1 fruit fly cellular context compared by ENCODE assay signal in genomic region chr3L:8721145-8721544, dm6.
TF ChIP-seq lines count a peak whose summit lies in the region.

CG32022 (minus strand) TSS chr3L:8721272.
CG6511 (plus strand) TSS chr3L:8721324.

TF ChIP-seq in whole organism, embryonic, 481 proteins besides CTCF, POLR2A, EP300 and RAD21 (continued from another document and continues in another):
- TF ChIP-seq Awh (GFP tag; IDR thresholded peaks at IDR 0.05; lab: Robert Waterston, UW) (peak; percentile 90), Ptx1 (GFP tag; IDR thresholded peaks at IDR 0.05; lab: Robert Waterston, UW) (peak; percentile 98), CG31388 (GFP tag; optimal IDR thresholded peaks at IDR 0.05; lab: Kevin White, UChicago) (peak; percentile 89), CG7987 (GFP tag; optimal IDR thresholded peaks at IDR 0.05; lab: Kevin White, UChicago) (peak; percentile 88), twi (tag; optimal IDR thresholded peaks at IDR 0.05; lab: Kevin White, UChicago) (peak; percentile 96), stc (GFP tag; IDR thresholded peaks at IDR 0.05; lab: Robert Waterston, UW) (peak; percentile 90), sisA (GFP tag; IDR thresholded peaks at IDR 0.05; lab: Robert Waterston, UW) (peak; percentile 97), Six4 (GFP tag; optimal IDR thresholded peaks at IDR 0.05; lab: Kevin White, UChicago) (peak; percentile 92), nom (GFP tag; optimal IDR thresholded peaks at IDR 0.05; lab: Kevin White, UChicago) (peak; percentile 89), Adf1 (GFP tag; IDR thresholded peaks at IDR 0.05; lab: Robert Waterston, UW) (peak; percentile 81), luna (GFP tag; optimal IDR thresholded peaks at IDR 0.05; lab: Kevin White, UChicago) (peak; percentile 94), CG15269 (tag; optimal IDR thresholded peaks at IDR 0.05; lab: Kevin White, UChicago) (peak; percentile 97), tin (GFP tag; optimal IDR thresholded peaks at IDR 0.05; lab: Kevin White, UChicago) (peak; percentile 98), sd (tag; optimal IDR thresholded peaks at IDR 0.05; lab: Kevin White, UChicago) (peak; percentile 97), esg (GFP tag; conservative IDR thresholded peaks at IDR 0.05; lab: Robert Waterston, UW) (peak; percentile 96), Hr39 (optimal IDR thresholded peaks at IDR 0.05; lab: Kevin White, UChicago) (peak; percentile 55), CG1602 (GFP tag; optimal IDR thresholded peaks at IDR 0.05; lab: Kevin White, UChicago) (peak; percentile 97), CG10321 (GFP tag; IDR thresholded peaks at IDR 0.05; lab: Robert Waterston, UW) (peak; percentile 67; the same call in 1 of the 2 replicates), vnd (GFP tag; IDR thresholded peaks at IDR 0.05; lab: Robert Waterston, UW; ENCODE audit: partially characterized antibody) (no peak), CG9727 (GFP tag; optimal IDR thresholded peaks at IDR 0.05; lab: Kevin White, UChicago) (peak; percentile 97), usp (GFP tag; optimal IDR thresholded peaks at IDR 0.05; lab: Kevin White, UChicago) (no peak), zen (tag; optimal IDR thresholded peaks at IDR 0.05; lab: Kevin White, UChicago) (peak; percentile 97), Gug (GFP tag; IDR thresholded peaks at IDR 0.05; lab: Robert Waterston, UW) (peak; percentile 96), CG1233 (GFP tag; optimal IDR thresholded peaks at IDR 0.05; lab: Kevin White, UChicago) (peak; percentile 96), CG13123 (GFP tag; optimal IDR thresholded peaks at IDR 0.05; lab: Kevin White, UChicago) (peak; percentile 94), ato (GFP tag; IDR thresholded peaks at IDR 0.05; lab: Robert Waterston, UW; ENCODE audit: partially characterized antibody) (no peak), danr (GFP tag; IDR thresholded peaks at IDR 0.05; lab: Robert Waterston, UW) (peak; percentile 92), abd-A (tag; optimal IDR thresholded peaks at IDR 0.05; lab: Kevin White, UChicago) (no peak), zen2 (GFP tag; IDR thresholded peaks at IDR 0.05; lab: Robert Waterston, UW; ENCODE audit: partially characterized antibody) (no peak), Side (GFP tag; optimal IDR thresholded peaks at IDR 0.05; lab: Kevin White, UChicago) (peak; percentile 96), CG11695 (GFP tag; IDR thresholded peaks at IDR 0.05; lab: Robert Waterston, UW) (peak; percentile 92), CG8765 (GFP tag; IDR thresholded peaks at IDR 0.05; lab: Robert Waterston, UW) (peak; percentile 93), CG1529 (GFP tag; optimal IDR thresholded peaks at IDR 0.05; lab: Kevin White, UChicago) (peak; percentile 93), bowl (GFP tag; IDR thresholded peaks at IDR 0.05; lab: Robert Waterston, UW) (peak; percentile 80), Sry-δ (GFP tag; optimal IDR thresholded peaks at IDR 0.05; lab: Kevin White, UChicago) (peak; percentile 73), grn (GFP tag; optimal IDR thresholded peaks at IDR 0.05; lab: Kevin White, UChicago) (no peak), nerfin-1 (tag; optimal IDR thresholded peaks at IDR 0.05; lab: Kevin White, UChicago) (peak; percentile 96), kah (GFP tag; optimal IDR thresholded peaks at IDR 0.05; lab: Kevin White, UChicago) (peak; percentile 89), knrl (GFP tag; IDR thresholded peaks at IDR 0.05; lab: Robert Waterston, UW; ENCODE audit: partially characterized antibody) (no peak; the same call in 2 of the 3 replicates), Hey (tag; optimal IDR thresholded peaks at IDR 0.05; lab: Kevin White, UChicago) (peak; percentile 83), E2f2 (GFP tag; IDR thresholded peaks at IDR 0.05; lab: Robert Waterston, UW) (peak; percentile 78), CG8281 (tag; optimal IDR thresholded peaks at IDR 0.05; lab: Kevin White, UChicago) (peak; percentile 88), lov (optimal IDR thresholded peaks at IDR 0.05; lab: Kevin White, UChicago) (no peak), lov (GFP tag; IDR thresholded peaks at IDR 0.05; lab: Robert Waterston, UW) (peak; percentile 84; the same call in 2 of the 3 replicates), CG13775 (GFP tag; optimal IDR thresholded peaks at IDR 0.05; lab: Kevin White, UChicago) (peak; percentile 98), ap (GFP tag; IDR thresholded peaks at IDR 0.05; lab: Robert Waterston, UW) (peak; percentile 89), Abd-B (GFP tag; optimal IDR thresholded peaks at IDR 0.05; lab: Kevin White, UChicago) (peak; percentile 99), CG4360 (GFP tag; IDR thresholded peaks at IDR 0.05; lab: Robert Waterston, UW) (peak; percentile 55), Hmx (GFP tag; optimal IDR thresholded peaks at IDR 0.05; lab: Kevin White, UChicago) (peak; percentile 96), CG14014 (GFP tag; IDR thresholded peaks at IDR 0.05; lab: Robert Waterston, UW) (peak; percentile 95), emc (GFP tag; optimal IDR thresholded peaks at IDR 0.05; lab: Kevin White, UChicago) (peak; percentile 93), CG30403 (GFP tag; optimal IDR thresholded peaks at IDR 0.05; lab: Kevin White, UChicago) (peak; percentile 99), Atf-2 (GFP tag; optimal IDR thresholded peaks at IDR 0.05; lab: Kevin White, UChicago) (peak; percentile 97), CG17912 (GFP tag; optimal IDR thresholded peaks at IDR 0.05; lab: Kevin White, UChicago) (peak; percentile 86), inv (GFP tag; IDR thresholded peaks at IDR 0.05; lab: Robert Waterston, UW; ENCODE audit: partially characterized antibody) (no peak), Dbx (GFP tag; IDR thresholded peaks at IDR 0.05; lab: Robert Waterston, UW) (peak; percentile 97), CG10274 (GFP tag; optimal IDR thresholded peaks at IDR 0.05; lab: Kevin White, UChicago) (peak; percentile 99), Lpt (GFP tag; optimal IDR thresholded peaks at IDR 0.05; lab: Kevin White, UChicago) (no peak), zfh2 (GFP tag; optimal IDR thresholded peaks at IDR 0.05; lab: Kevin White, UChicago) (peak; percentile 99), vvl (GFP tag; IDR thresholded peaks at IDR 0.05; lab: Robert Waterston, UW) (peak; percentile 95), eve (GFP tag; optimal IDR thresholded peaks at IDR 0.05; lab: Kevin White, UChicago) (peak in 1 of 2 experiments; percentile 44), CG16813 (GFP tag; IDR thresholded peaks at IDR 0.05; lab: Robert Waterston, UW; ENCODE audit: partially characterized antibody) (no peak), jing (GFP tag; optimal IDR thresholded peaks at IDR 0.05; lab: Kevin White, UChicago) (peak; percentile 93), Lhr (GFP tag; optimal IDR thresholded peaks at IDR 0.05; lab: Kevin White, UChicago) (peak; percentile 86), CG12236 (GFP tag; optimal IDR thresholded peaks at IDR 0.05; lab: Kevin White, UChicago) (peak; percentile 94), CG17802 (tag; optimal IDR thresholded peaks at IDR 0.05; lab: Kevin White, UChicago) (peak; percentile 85), Ets65A (GFP tag; lab: Kevin White, UChicago) (peak; percentile 100), dimm (GFP tag; IDR thresholded peaks at IDR 0.05; lab: Robert Waterston, UW) (peak; percentile 90), oc (tag; optimal IDR thresholded peaks at IDR 0.05; lab: Kevin White, UChicago) (peak; percentile 90), CG31365 (tag; optimal IDR thresholded peaks at IDR 0.05; lab: Kevin White, UChicago) (peak; percentile 71), BtbVII (GFP tag; optimal IDR thresholded peaks at IDR 0.05; lab: Kevin White, UChicago) (peak; percentile 95), Kr (GFP tag; optimal IDR thresholded peaks at IDR 0.05; lab: Kevin White, UChicago) (no peak), CG4707 (GFP tag; optimal IDR thresholded peaks at IDR 0.05; lab: Kevin White, UChicago) (peak; percentile 60), CG3407 (GFP tag; optimal IDR thresholded peaks at IDR 0.05; lab: Kevin White, UChicago) (peak; percentile 92), Med (GFP tag; lab: Kevin White, UChicago) (peak; percentile 99), Asciz (GFP tag; optimal IDR thresholded peaks at IDR 0.05; lab: Kevin White, UChicago) (peak; percentile 88), Hr3 (GFP tag; optimal IDR thresholded peaks at IDR 0.05; lab: Kevin White, UChicago) (peak; percentile 99), Atf6 (GFP tag; IDR thresholded peaks at IDR 0.05; lab: Robert Waterston, UW) (peak; percentile 95), CG14710 (tag; optimal IDR thresholded peaks at IDR 0.05; lab: Kevin White, UChicago) (peak; percentile 96), NK7.1 (GFP tag; optimal IDR thresholded peaks at IDR 0.05; lab: Kevin White, UChicago) (peak; percentile 95), H2.0 (GFP tag; IDR thresholded peaks at IDR 0.05; lab: Robert Waterston, UW) (peak; percentile 94), CG6689 (GFP tag; IDR thresholded peaks at IDR 0.05; lab: Robert Waterston, UW) (peak; percentile 96), HLHmδ (GFP tag; optimal IDR thresholded peaks at IDR 0.05; lab: Kevin White, UChicago) (no peak), pan (optimal IDR thresholded peaks at IDR 0.05; lab: Kevin White, UChicago) (no peak), pan (GFP tag; optimal IDR thresholded peaks at IDR 0.05 in 1 of 2, IDR thresholded peaks at IDR 0.05 in 1 of 2) (peak in 1 of 2 experiments; percentile 94), PHDP (tag; optimal IDR thresholded peaks at IDR 0.05; lab: Kevin White, UChicago) (peak; percentile 96), CrebB (tag; optimal IDR thresholded peaks at IDR 0.05; lab: Kevin White, UChicago) (peak; percentile 94), CG8478 (optimal IDR thresholded peaks at IDR 0.05; lab: Kevin White, UChicago) (no peak), CG12942 (GFP tag; optimal IDR thresholded peaks at IDR 0.05; lab: Kevin White, UChicago) (peak; percentile 98), Xrp1 (GFP tag; IDR thresholded peaks at IDR 0.05; lab: Robert Waterston, UW) (peak; percentile 96), CG3838 (GFP tag; optimal IDR thresholded peaks at IDR 0.05; lab: Kevin White, UChicago) (peak; percentile 92), ssp (GFP tag; IDR thresholded peaks at IDR 0.05; lab: Robert Waterston, UW) (peak; percentile 91), z (GFP tag; IDR thresholded peaks at IDR 0.05; lab: Robert Waterston, UW) (peak; percentile 11; the same call in 1 of the 3 replicates), chn (GFP tag; optimal IDR thresholded peaks at IDR 0.05; lab: Kevin White, UChicago) (peak; percentile 98), CG6272 (GFP tag; IDR thresholded peaks at IDR 0.05; lab: Robert Waterston, UW) (peak; percentile 97), Mes4 (GFP tag; optimal IDR thresholded peaks at IDR 0.05; lab: Kevin White, UChicago) (peak; percentile 93), D19B (GFP tag; optimal IDR thresholded peaks at IDR 0.05; lab: Kevin White, UChicago) (peak; percentile 95), Sox102F (GFP tag; optimal IDR thresholded peaks at IDR 0.05; lab: Kevin White, UChicago) (peak; percentile 95), Dll (GFP tag; IDR thresholded peaks at IDR 0.05; lab: Robert Waterston, UW; ENCODE audit: partially characterized antibody) (no peak), CG12104 (GFP tag; optimal IDR thresholded peaks at IDR 0.05; lab: Kevin White, UChicago) (peak; percentile 95), CG7963 (GFP tag; IDR thresholded peaks at IDR 0.05; lab: Robert Waterston, UW; ENCODE audit: partially characterized antibody) (no peak), MBD-R2 (GFP tag; IDR thresholded peaks at IDR 0.05; lab: Robert Waterston, UW) (peak; percentile 94), CG12769 (tag; optimal IDR thresholded peaks at IDR 0.05; lab: Kevin White, UChicago) (peak; percentile 96), Optix (GFP tag; IDR thresholded peaks at IDR 0.05; lab: Robert Waterston, UW) (peak; percentile 85), Scr (GFP tag; IDR thresholded peaks at IDR 0.05; lab: Robert Waterston, UW; ENCODE audit: partially characterized antibody) (no peak; the same call in 1 of the 2 replicates), CG5245 (GFP tag; optimal IDR thresholded peaks at IDR 0.05; lab: Kevin White, UChicago) (peak; percentile 91), CG18262 (tag; optimal IDR thresholded peaks at IDR 0.05; lab: Kevin White, UChicago) (peak; percentile 96), pita (GFP tag; optimal IDR thresholded peaks at IDR 0.05; lab: Kevin White, UChicago) (no peak), CG12744 (GFP tag; optimal IDR thresholded peaks at IDR 0.05; lab: Kevin White, UChicago) (peak; percentile 96), CG11093 (GFP tag; IDR thresholded peaks at IDR 0.05; lab: Robert Waterston, UW) (peak; percentile 97; the same call in 2 of the 3 replicates), Mrtf (GFP tag; IDR thresholded peaks at IDR 0.05; lab: Robert Waterston, UW) (peak; percentile 95), CG2889 (GFP tag; IDR thresholded peaks at IDR 0.05; lab: Robert Waterston, UW) (peak; percentile 92), gem (tag; optimal IDR thresholded peaks at IDR 0.05; lab: Kevin White, UChicago) (peak; percentile 98), zfh1 (GFP tag; IDR thresholded peaks at IDR 0.05; lab: Robert Waterston, UW) (peak; percentile 94), kni (GFP tag; optimal IDR thresholded peaks at IDR 0.05; lab: Kevin White, UChicago) (peak; percentile 92), repo (GFP tag; optimal IDR thresholded peaks at IDR 0.05; lab: Kevin White, UChicago) (peak; percentile 92), pzg (GFP tag; optimal IDR thresholded peaks at IDR 0.05; lab: Kevin White, UChicago) (peak; percentile 63), bcd (GFP tag; optimal IDR thresholded peaks at IDR 0.05; lab: Kevin White, UChicago) (peak; percentile 98), CG16779 (GFP tag; IDR thresholded peaks at IDR 0.05; lab: Robert Waterston, UW) (peak; percentile 85), gce (GFP tag; IDR thresholded peaks at IDR 0.05; lab: Robert Waterston, UW) (peak; percentile 89), CG2120 (GFP tag; optimal IDR thresholded peaks at IDR 0.05; lab: Kevin White, UChicago) (peak; percentile 99), Doc2 (GFP tag; IDR thresholded peaks at IDR 0.05; lab: Robert Waterston, UW) (peak; percentile 87), bsh (GFP tag; optimal IDR thresholded peaks at IDR 0.05; lab: Kevin White, UChicago) (peak in 1 of 2 experiments; percentile 95), CG11456 (GFP tag; IDR thresholded peaks at IDR 0.05; lab: Robert Waterston, UW) (peak; percentile 95), scrt (GFP tag; optimal IDR thresholded peaks at IDR 0.05; lab: Kevin White, UChicago) (peak; percentile 88), Dek (tag; optimal IDR thresholded peaks at IDR 0.05; lab: Kevin White, UChicago) (peak; percentile 96), CG11723 (GFP tag; optimal IDR thresholded peaks at IDR 0.05; lab: Kevin White, UChicago) (peak; percentile 95), CG17361 (GFP tag; IDR thresholded peaks at IDR 0.05; lab: Robert Waterston, UW) (peak; percentile 99), Lim3 (GFP tag; IDR thresholded peaks at IDR 0.05; lab: Robert Waterston, UW) (peak; percentile 86), Atf3 (GFP tag; optimal IDR thresholded peaks at IDR 0.05; lab: Kevin White, UChicago) (peak; percentile 98), ham (GFP tag; IDR thresholded peaks at IDR 0.05; lab: Robert Waterston, UW) (peak; percentile 89)
